Fruit fly (Drosophila melanogaster) whole organism, prepupa: ENCODE results near the gene hth.
A peak's percentile ranks its signal among the peaks of the same experiment; 100 is the strongest.

Experiments used
- Blimp-1 ChIP-seq: fragments of 200-800 bp; sonication (Bioruptor generic); optimal IDR thresholded peaks from 3 replicates; lab custom pipeline; 2017; ENCODE audit warnings: missing biosample characterization, missing genetic modification characterization, mild to moderate bottlenecking, moderate library complexity, missing genetic modification reagents
- CG10669 ChIP-seq: fragments of 200-800 bp; sonication (Bioruptor generic); optimal IDR thresholded peaks from 3 replicates; lab custom pipeline; 2018; ENCODE audit warnings: missing biosample characterization, mild to moderate bottlenecking, missing genetic modification characterization, moderate library complexity
- CG11294 ChIP-seq: fragments of 200-800 bp; sonication (Bioruptor generic); IDR thresholded peaks from 2 replicates; pipeline ENCODE4 v1.3.6; 2022; ENCODE audit warnings: missing biosample characterization, missing genetic modification characterization
- CG11762 ChIP-seq: fragments of 200-800 bp; sonication (Bioruptor generic); optimal IDR thresholded peaks from 3 replicates; lab custom pipeline; 2016; ENCODE audit warnings: missing biosample characterization, missing genetic modification characterization; ENCODE audit not compliant: insufficient read depth
- CG11902 ChIP-seq: fragments of 200-800 bp; sonication (Bioruptor generic); optimal IDR thresholded peaks from 3 replicates; lab custom pipeline; 2016; ENCODE audit warnings: missing biosample characterization, missing genetic modification characterization
- CG15336 ChIP-seq: fragments of 200-800 bp; sonication (Bioruptor generic); IDR thresholded peaks from 2 replicates; pipeline ENCODE4 v1.3.6; 2022; ENCODE audit warnings: missing biosample characterization, missing genetic modification characterization
- CG1621 ChIP-seq: fragments of 200-800 bp; sonication (Bioruptor generic); optimal IDR thresholded peaks from 3 replicates; lab custom pipeline; 2018; ENCODE audit warnings: missing biosample characterization, mild to moderate bottlenecking, missing genetic modification characterization
- CG16779 ChIP-seq: fragments of 200-800 bp; sonication (Bioruptor generic); optimal IDR thresholded peaks from 3 replicates; lab custom pipeline; 2017; ENCODE audit warnings: missing biosample characterization, mild to moderate bottlenecking, missing genetic modification characterization
- CG31627 ChIP-seq: fragments of 200-800 bp; sonication (Bioruptor generic); optimal IDR thresholded peaks from 3 replicates; lab custom pipeline; 2016; ENCODE audit warnings: missing biosample characterization, missing genetic modification characterization
- CG32006 ChIP-seq: fragments of 200-800 bp; sonication (Bioruptor generic); optimal IDR thresholded peaks from 3 replicates; lab custom pipeline; 2017; ENCODE audit warnings: missing biosample characterization, mild to moderate bottlenecking, missing genetic modification characterization
- CG34406 ChIP-seq: fragments of 200-800 bp; sonication (Bioruptor generic); optimal IDR thresholded peaks from 3 replicates; lab custom pipeline; 2016; ENCODE audit warnings: missing biosample characterization, missing genetic modification characterization
- CG3919 ChIP-seq: fragments of 200-800 bp; sonication (Bioruptor generic); optimal IDR thresholded peaks from 3 replicates; lab custom pipeline; 2016; ENCODE audit warnings: missing biosample characterization, missing genetic modification characterization
- CG4318 ChIP-seq: fragments of 200-800 bp; sonication (Bioruptor generic); optimal IDR thresholded peaks from 3 replicates; lab custom pipeline; 2017; ENCODE audit warnings: missing biosample characterization, mild to moderate bottlenecking, missing genetic modification characterization
- CG6163 ChIP-seq: fragments of 200-800 bp; sonication (Bioruptor generic); IDR thresholded peaks from 3 replicates; pipeline ENCODE4 v1.3.6; 2022; ENCODE audit warnings: missing biosample characterization, missing genetic modification characterization
- CG6792 ChIP-seq: fragments of 200-800 bp; sonication (Bioruptor generic); optimal IDR thresholded peaks from 3 replicates; lab custom pipeline; 2016; ENCODE audit warnings: missing biosample characterization, missing genetic modification characterization
- CG6808 ChIP-seq: fragments of 200-800 bp; sonication (Bioruptor generic); optimal IDR thresholded peaks from 3 replicates; lab custom pipeline; 2017; ENCODE audit warnings: missing biosample characterization, missing genetic modification characterization, mild to moderate bottlenecking, moderate library complexity, missing genetic modification reagents
- CG8119 ChIP-seq: fragments of 200-800 bp; sonication (Bioruptor generic); IDR thresholded peaks from 3 replicates; pipeline ENCODE4 v1.3.6; 2022; ENCODE audit warnings: missing biosample characterization, missing genetic modification characterization
- CG8319 ChIP-seq: fragments of 200-800 bp; sonication (Bioruptor generic); optimal IDR thresholded peaks from 3 replicates; lab custom pipeline; 2016; ENCODE audit warnings: missing biosample characterization, missing genetic modification characterization
- CG8632 ChIP-seq: fragments of 200-800 bp; sonication (Bioruptor generic); optimal IDR thresholded peaks from 3 replicates; lab custom pipeline; 2016; ENCODE audit warnings: missing biosample characterization, missing genetic modification characterization
- CG9139 ChIP-seq: fragments of 200-800 bp; sonication (Bioruptor generic); optimal IDR thresholded peaks from 3 replicates; lab custom pipeline; 2017; ENCODE audit warnings: missing biosample characterization, mild to moderate bottlenecking, missing genetic modification characterization
- Eip75B ChIP-seq: fragments of 200-800 bp; sonication (Bioruptor generic); optimal IDR thresholded peaks from 3 replicates; lab custom pipeline; 2016; ENCODE audit warnings: missing biosample characterization, missing genetic modification characterization
- Eip93F ChIP-seq: fragments of 200-800 bp; sonication (Bioruptor generic); optimal IDR thresholded peaks from 2 replicates; lab custom pipeline; 2016; ENCODE audit warnings: missing biosample characterization, mild to moderate bottlenecking, missing genetic modification characterization
- Ets21C ChIP-seq: fragments of 200-800 bp; sonication (Bioruptor generic); optimal IDR thresholded peaks from 3 replicates; lab custom pipeline; 2016; ENCODE audit warnings: missing biosample characterization, missing genetic modification characterization
- Gug ChIP-seq: fragments of 200-800 bp; sonication (Bioruptor generic); IDR thresholded peaks from 2 replicates; pipeline ENCODE4 v1.3.6; 2022; ENCODE audit warnings: missing biosample characterization, missing genetic modification characterization
- Hr38 ChIP-seq: sonication (Bioruptor generic); optimal IDR thresholded peaks from 2 replicates; lab custom pipeline; 2016; ENCODE audit warnings: missing biosample characterization, missing genetic modification characterization
- Hr4 ChIP-seq: fragments of 200-800 bp; sonication (Bioruptor generic); optimal IDR thresholded peaks from 3 replicates; lab custom pipeline; 2016; ENCODE audit warnings: missing biosample characterization, missing genetic modification characterization
- Lpt ChIP-seq: fragments of 200-800 bp; sonication (Bioruptor generic); optimal IDR thresholded peaks from 3 replicates; lab custom pipeline; 2016; ENCODE audit warnings: missing biosample characterization, missing genetic modification characterization
- Sox102F ChIP-seq: fragments of 200-800 bp; sonication (Bioruptor generic); optimal IDR thresholded peaks from 2 replicates; lab custom pipeline; 2016; ENCODE audit warnings: missing biosample characterization, mild to moderate bottlenecking, missing genetic modification characterization
- Sox15 ChIP-seq: fragments of 200-800 bp; sonication (Bioruptor generic); optimal IDR thresholded peaks from 3 replicates; lab custom pipeline; 2016; ENCODE audit warnings: missing biosample characterization, missing genetic modification characterization
- acj6 ChIP-seq: fragments of 200-800 bp; sonication (Bioruptor generic); optimal IDR thresholded peaks from 3 replicates; lab custom pipeline; 2016; ENCODE audit warnings: missing biosample characterization, missing genetic modification characterization
- cyc ChIP-seq: fragments of 200-800 bp; sonication (Bioruptor generic); optimal IDR thresholded peaks from 3 replicates; lab custom pipeline; 2016; ENCODE audit warnings: missing biosample characterization, missing genetic modification characterization
- dac ChIP-seq: fragments of 200-800 bp; sonication (Bioruptor generic); optimal IDR thresholded peaks from 2 replicates; lab custom pipeline; 2017; ENCODE audit warnings: missing biosample characterization, mild to moderate bottlenecking, missing genetic modification characterization
- dsx ChIP-seq: fragments of 200-800 bp; optimal IDR thresholded peaks from 3 replicates; lab custom pipeline; 2019; ENCODE audit warnings: missing biosample characterization, mild to moderate bottlenecking, missing genetic modification characterization, moderate library complexity; ENCODE audit not compliant: poor library complexity, severe bottlenecking
- eg ChIP-seq: fragments of 200-800 bp; sonication (Bioruptor generic); IDR thresholded peaks from 3 replicates; pipeline ENCODE4 v1.3.6; 2022; ENCODE audit warnings: missing biosample characterization, missing genetic modification characterization
- esn ChIP-seq: fragments of 200-800 bp; sonication (Bioruptor generic); optimal IDR thresholded peaks from 2 replicates; lab custom pipeline; 2016; ENCODE audit warnings: missing biosample characterization, mild to moderate bottlenecking, missing genetic modification characterization, moderate library complexity
- fd59A ChIP-seq: fragments of 200-800 bp; sonication (Bioruptor generic); optimal IDR thresholded peaks from 2 replicates; lab custom pipeline; 2017; ENCODE audit warnings: missing biosample characterization, mild to moderate bottlenecking, missing genetic modification characterization, missing genetic modification reagents
- fd85E ChIP-seq: fragments of 200-800 bp; sonication (Bioruptor generic); optimal IDR thresholded peaks from 3 replicates; lab custom pipeline; 2016; ENCODE audit warnings: missing biosample characterization, missing genetic modification characterization
- fkh ChIP-seq: fragments of 200-800 bp; sonication (Bioruptor generic); optimal IDR thresholded peaks from 3 replicates; lab custom pipeline; 2017; ENCODE audit warnings: missing biosample characterization, mild to moderate bottlenecking, missing genetic modification characterization, moderate library complexity
- net ChIP-seq: fragments of 200-800 bp; sonication (Bioruptor generic); optimal IDR thresholded peaks from 3 replicates; lab custom pipeline; 2016; ENCODE audit warnings: missing biosample characterization, missing genetic modification characterization
- spab ChIP-seq: fragments of 200-800 bp; sonication (Bioruptor generic); optimal IDR thresholded peaks from 2 replicates; lab custom pipeline; 2017; ENCODE audit warnings: missing biosample characterization, mild to moderate bottlenecking, missing genetic modification characterization, missing genetic modification reagents
- svp ChIP-seq: fragments of 200-800 bp; sonication (Bioruptor generic); peaks from one replicate; lab custom pipeline; 2016; ENCODE audit warnings: missing biosample characterization, missing genetic modification characterization
- topi ChIP-seq: fragments of 200-800 bp; sonication (Bioruptor generic); optimal IDR thresholded peaks from 3 replicates; lab custom pipeline; 2016; ENCODE audit warnings: missing biosample characterization, missing genetic modification characterization

Gene hth

dm6 chr3R:10530297-10530966 lies 108.9 kb downstream of the hth start (continued):
- TF ChIP-seq Blimp-1 (peak; percentile 8), CG11902 (GFP tag; lab: Kevin White, UChicago) (peak; percentile 51), topi (GFP tag; lab: Kevin White, UChicago) (peak; percentile 78), CG10669 (peak; percentile 62), CG8119 (GFP tag; lab: Robert Waterston, UW) (no peak), Sox15 (GFP tag; lab: Kevin White, UChicago) (peak; percentile 1), CG32006 (GFP tag; lab: Kevin White, UChicago) (peak; percentile 47), Hr4 (GFP tag; lab: Kevin White, UChicago) (no peak), CG11294 (GFP tag; lab: Robert Waterston, UW) (no peak), svp (GFP tag; lab: Kevin White, UChicago) (peak; percentile 90), fkh (GFP tag; lab: Kevin White, UChicago) (no peak), eg (no peak), Hr38 (GFP tag; lab: Kevin White, UChicago) (no peak), CG31627 (peak; percentile 67), CG34406 (peak; percentile 70), fd59A (GFP tag; lab: Kevin White, UChicago) (peak; percentile 37), CG15336 (GFP tag; lab: Robert Waterston, UW) (no peak), CG1621 (tag; lab: Kevin White, UChicago) (peak; percentile 52), CG8319 (GFP tag; lab: Kevin White, UChicago) (peak; percentile 32), CG11762 (peak; percentile 50), CG8632 (GFP tag; lab: Kevin White, UChicago) (peak; percentile 65), Eip93F (GFP tag; lab: Kevin White, UChicago) (no peak), Eip75B (GFP tag; lab: Kevin White, UChicago) (peak; percentile 68), CG6163 (no peak), fd85E (GFP tag; lab: Kevin White, UChicago) (no peak), CG16779 (peak; percentile 4), net (peak; percentile 6), CG3919 (peak; percentile 63), Gug (GFP tag; lab: Robert Waterston, UW) (no peak), esn (GFP tag; lab: Kevin White, UChicago) (peak; percentile 81), dac (GFP tag; lab: Kevin White, UChicago) (no peak), CG6792 (GFP tag; lab: Kevin White, UChicago) (peak; percentile 52), Sox102F (GFP tag; lab: Kevin White, UChicago) (peak; percentile 73), CG6808 (peak; percentile 55), CG9139 (GFP tag; lab: Kevin White, UChicago) (peak; percentile 19), acj6 (GFP tag; lab: Kevin White, UChicago) (peak; percentile 66), CG4318 (no peak), spab (GFP tag; lab: Kevin White, UChicago) (peak; percentile 45)

DNA sequence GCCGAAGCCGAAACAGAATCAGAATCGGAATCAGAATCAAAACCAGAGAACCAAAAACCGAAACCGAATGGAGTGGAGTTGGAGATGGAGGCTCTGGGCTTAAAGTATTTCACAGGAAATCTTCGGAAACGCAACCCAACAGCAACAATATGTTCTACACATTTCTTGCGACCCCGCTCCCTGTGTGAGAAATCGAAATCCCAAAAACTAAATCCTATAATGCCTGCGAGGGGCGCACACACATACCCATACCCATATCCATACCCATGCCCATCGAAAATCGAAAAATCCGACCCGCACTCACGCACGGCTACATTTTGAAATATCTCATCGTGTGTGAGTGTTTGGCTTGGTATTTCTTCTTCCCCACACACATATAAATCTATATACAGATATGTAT lies 110.9 kb downstream of the hth start:
- TF ChIP-seq cyc (GFP tag; lab: Kevin White, UChicago): no peak
- no peak for TF ChIP-seq Lpt (GFP tag; lab: Kevin White, UChicago)
- no peak for TF ChIP-seq eg
- no peak for TF ChIP-seq dsx
- no peak for TF ChIP-seq Ets21C
- TF ChIP-seq Hr4 (GFP tag; lab: Kevin White, UChicago): no peak
